Worm (Caenorhabditis elegans): ENCODE data around the gene W06G6.9.
"Not testable (repeated sequence)": the region's sequence is repeated elsewhere in the genome, so short reads cannot be mapped to it uniquely, and the experiment has no call there.

The W06G6.9 gene

ce11 chrV:16660816-16661215, 14.5 kb upstream of the W06G6.9 start, which contains the start of gene Y70C5B.2:
Y70C5B.2 (minus strand) TSS chrV:16660916.
- not testable (repeated sequence) for TF ChIP-seq ztf-11 (tag; optimal IDR thresholded peaks at IDR 0.05); cnd-1 (tag; optimal IDR thresholded peaks at IDR 0.05); bed-3 (GFP tag; optimal IDR thresholded peaks at IDR 0.05)

ce11 chrV:16654242-16654641, 8.0 kb upstream of the W06G6.9 start, which contains the start of gene W06G6.15:
W06G6.15 (plus strand) TSS chrV:16654542.
- not testable (repeated sequence) for TF ChIP-seq elt-1 (tag; optimal IDR thresholded peaks at IDR 0.05; ENCODE audit: borderline replicate concordance, insufficient read depth); M03D4.4 (tag; optimal IDR thresholded peaks at IDR 0.05); unc-62 (GFP tag; optimal IDR thresholded peaks at IDR 0.05)

- not testable (repeated sequence) for TF ChIP-seq mab-5 (tag; optimal IDR thresholded peaks at IDR 0.05); mep-1 (tag; optimal IDR thresholded peaks at IDR 0.05); ces-1 (GFP tag; optimal IDR thresholded peaks at IDR 0.05)
Measured at ce11 chrV:16649200-16649599, 2.9 kb upstream of the W06G6.9 start, which contains the start of gene W06G6.11. W06G6.11 (minus strand) TSS chrV:16649300.

ce11 chrV:16648317-16649018, 2.2 kb upstream of the W06G6.9 start, which contains the start of gene W06G6.20:
W06G6.20 (minus strand) TSS chrV:16648367.
- TF ChIP-seq sem-2 (GFP tag; optimal IDR thresholded peaks at IDR 0.05) (no peak), bed-3 (GFP tag; optimal IDR thresholded peaks at IDR 0.05) (no peak), nhr-28 (tag; optimal IDR thresholded peaks at IDR 0.05) (no peak), ham-2 (GFP tag; optimal IDR thresholded peaks at IDR 0.05) (no peak), lsy-2 (tag; optimal IDR thresholded peaks at IDR 0.05) (no peak), mls-2 (tag; optimal IDR thresholded peaks at IDR 0.05) (no peak), sptf-1 (tag; optimal IDR thresholded peaks at IDR 0.05) (no peak), hlh-1 (tag; optimal IDR thresholded peaks at IDR 0.05) (no peak), lin-13 (tag; optimal IDR thresholded peaks at IDR 0.05) (no peak), snpc-4 (tag; optimal IDR thresholded peaks at IDR 0.05) (no peak), M03D4.4 (tag; optimal IDR thresholded peaks at IDR 0.05) (no peak), elt-3 (tag; optimal IDR thresholded peaks at IDR 0.05) (no peak), mab-5 (tag; optimal IDR thresholded peaks at IDR 0.05) (no peak), unc-39 (tag; optimal IDR thresholded peaks at IDR 0.05) (no peak), cnd-1 (tag; optimal IDR thresholded peaks at IDR 0.05) (no peak), drap-1 (GFP tag; optimal IDR thresholded peaks at IDR 0.05) (no peak), pha-4 (tag; optimal IDR thresholded peaks at IDR 0.05) (no peak), mep-1 (tag; optimal IDR thresholded peaks at IDR 0.05) (no peak), zip-8 (tag; optimal IDR thresholded peaks at IDR 0.05) (no peak), nhr-12 (tag; optimal IDR thresholded peaks at IDR 0.05) (no peak)

ce11 chrV:16647093-16647492, 821 bp upstream of the W06G6.9 start, which contains the start of gene W06G6.10:
W06G6.10 (minus strand) TSS chrV:16647193.
- TF ChIP-seq lin-13 (tag; optimal IDR thresholded peaks at IDR 0.05) (no peak), blmp-1 (tag; optimal IDR thresholded peaks at IDR 0.05) (no peak), M03D4.4 (tag; optimal IDR thresholded peaks at IDR 0.05) (no peak), flh-1 (GFP tag; optimal IDR thresholded peaks at IDR 0.05) (no peak), nhr-2 (tag; optimal IDR thresholded peaks at IDR 0.05) (no peak), nhr-76 (tag; optimal IDR thresholded peaks at IDR 0.05) (no peak), mep-1 (tag; optimal IDR thresholded peaks at IDR 0.05) (no peak), mls-2 (tag; optimal IDR thresholded peaks at IDR 0.05) (no peak)

ce11 chrV:16645201-16645940, 901 bp downstream of the W06G6.9 start, which contains the start of gene W06G6.17:
W06G6.17 (minus strand) TSS chrV:16645251.
- TF ChIP-seq nhr-76 (tag; optimal IDR thresholded peaks at IDR 0.05) (no peak), nhr-12 (tag; optimal IDR thresholded peaks at IDR 0.05) (no peak), elt-3 (tag; optimal IDR thresholded peaks at IDR 0.05) (no peak), ham-2 (GFP tag; optimal IDR thresholded peaks at IDR 0.05) (no peak), ceh-43 (GFP tag; optimal IDR thresholded peaks at IDR 0.05) (no peak), unc-39 (tag; optimal IDR thresholded peaks at IDR 0.05) (no peak), zip-8 (tag; optimal IDR thresholded peaks at IDR 0.05) (no peak), mep-1 (tag; optimal IDR thresholded peaks at IDR 0.05) (no peak), ceh-83 (GFP tag; optimal IDR thresholded peaks at IDR 0.05) (no peak)

Data from whole organism, mixed stage, embryonic.